Worm (Caenorhabditis elegans) whole organism, L4/young adult: ENCODE data around the gene fbxc-47.

ENCODE experiments used
- W03F9.2 ChIP-seq: fragments of 150-350 bp; optimal IDR thresholded peaks from 2 replicates; lab custom pipeline; 2014; ENCODE audit warnings: missing biosample characterization, missing genetic modification characterization
- dao-5 ChIP-seq: sonication (generic microtip); optimal IDR thresholded peaks from 2 replicates; lab custom pipeline; 2016; ENCODE audit warnings: missing genotype, missing genetic modification characterization, moderate library complexity, missing compliant biosample characterization
- him-1 ChIP-seq: sonication (generic microtip); optimal IDR thresholded peaks from 2 replicates; lab custom pipeline; 2016; ENCODE audit warnings: missing genotype, missing genetic modification reagents, missing genetic modification characterization, missing compliant biosample characterization

fbxc-47 gene

DNA sequence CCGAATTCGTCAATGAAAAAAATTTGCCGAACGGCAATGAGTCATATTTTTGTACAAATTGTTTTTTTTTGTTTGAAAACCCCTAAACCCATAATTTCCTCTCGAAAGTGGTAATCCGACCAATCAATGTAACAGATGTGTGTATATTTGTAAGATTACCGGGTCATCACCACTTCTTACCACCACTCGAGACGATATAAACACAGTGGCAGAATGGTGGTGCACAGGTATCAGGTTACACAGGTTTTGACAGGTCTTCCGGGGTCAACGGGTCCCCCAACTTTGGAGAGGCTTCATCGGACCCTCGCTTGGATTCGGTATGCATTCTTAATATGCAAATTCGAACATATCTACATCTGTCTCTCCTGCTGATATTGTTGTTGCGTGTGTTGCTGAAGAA is 33.4 kb downstream of the fbxc-47 start:
- TF ChIP-seq him-1 (tag; lab: Kevin White, UChicago) = no peak
- no peak for TF ChIP-seq W03F9.2

DNA sequence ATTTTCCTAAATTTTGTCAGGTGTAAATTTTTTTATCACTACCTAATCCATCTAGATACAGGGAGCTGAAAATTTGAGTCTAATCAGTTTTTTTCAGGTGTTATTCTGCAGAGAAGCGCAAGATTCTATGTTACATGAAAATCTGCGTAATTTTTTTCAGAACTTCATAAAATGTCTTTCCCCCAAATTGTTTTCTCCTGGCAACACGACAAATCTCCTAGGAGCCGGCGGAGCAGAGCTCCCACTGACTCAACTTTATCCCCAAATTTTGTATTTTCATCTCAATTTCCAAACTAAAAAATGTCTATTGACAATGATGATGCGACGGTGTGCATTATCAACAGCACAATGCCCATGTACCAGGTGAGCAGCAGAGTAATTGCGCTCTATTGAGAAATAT is 34.1 kb downstream of the fbxc-47 start, which contains the start of gene F28F9.2:
TSS of gene F28F9.2 (plus strand) at position 301 of the 400 bp plus-strand sequence.
- no peak for TF ChIP-seq him-1 (tag; lab: Kevin White, UChicago)
- no peak for TF ChIP-seq dao-5
- TF ChIP-seq W03F9.2 = no peak

ce11 chrIV:3840480-3840879 is 35.2 kb downstream of the fbxc-47 start:
- TF ChIP-seq him-1 (tag; lab: Kevin White, UChicago) = no peak
- no peak for TF ChIP-seq dao-5
- TF ChIP-seq W03F9.2 = no peak

ce11 chrIV:3841607-3842006 is 36.3 kb downstream of the fbxc-47 start:
- TF ChIP-seq dao-5 (no peak), W03F9.2 (no peak), him-1 (tag; lab: Kevin White, UChicago) (no peak)

- no peak for TF ChIP-seq him-1 (tag; lab: Kevin White, UChicago)
- TF ChIP-seq W03F9.2 = no peak
- TF ChIP-seq dao-5 = no peak
Measured at ce11 chrIV:3843019-3843527, 37.8 kb downstream of the fbxc-47 start.

DNA sequence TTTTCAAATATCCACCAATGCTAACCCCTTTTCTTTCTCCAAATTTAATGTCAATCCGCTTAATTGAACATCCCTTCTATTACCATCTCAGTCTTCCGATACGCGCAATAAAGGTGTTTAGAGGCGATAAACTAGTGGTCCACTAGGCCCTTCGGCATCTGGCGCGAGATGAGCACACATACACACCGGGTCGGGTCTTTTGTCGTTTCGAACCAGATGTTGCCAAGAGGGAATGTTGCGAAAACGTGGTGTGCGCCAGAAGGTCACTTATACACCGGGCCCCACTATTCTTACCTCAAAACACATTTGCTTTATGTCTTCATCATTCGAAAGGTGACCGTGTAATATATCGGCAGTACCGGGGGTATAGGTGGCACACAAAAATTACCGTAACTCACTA is 38.7 kb downstream of the fbxc-47 start:
- no peak for TF ChIP-seq W03F9.2
- TF ChIP-seq him-1 (tag; lab: Kevin White, UChicago) = no peak
- no peak for TF ChIP-seq dao-5

- TF ChIP-seq dao-5 (no peak), W03F9.2 (no peak), him-1 (tag; lab: Kevin White, UChicago) (no peak)
Measured at ce11 chrIV:3844584-3844983, 39.3 kb downstream of the fbxc-47 start.

- TF ChIP-seq dao-5 (no peak), him-1 (tag; lab: Kevin White, UChicago) (no peak), W03F9.2 (no peak)
Measured at ce11 chrIV:3847489-3847888, 42.2 kb downstream of the fbxc-47 start.

DNA sequence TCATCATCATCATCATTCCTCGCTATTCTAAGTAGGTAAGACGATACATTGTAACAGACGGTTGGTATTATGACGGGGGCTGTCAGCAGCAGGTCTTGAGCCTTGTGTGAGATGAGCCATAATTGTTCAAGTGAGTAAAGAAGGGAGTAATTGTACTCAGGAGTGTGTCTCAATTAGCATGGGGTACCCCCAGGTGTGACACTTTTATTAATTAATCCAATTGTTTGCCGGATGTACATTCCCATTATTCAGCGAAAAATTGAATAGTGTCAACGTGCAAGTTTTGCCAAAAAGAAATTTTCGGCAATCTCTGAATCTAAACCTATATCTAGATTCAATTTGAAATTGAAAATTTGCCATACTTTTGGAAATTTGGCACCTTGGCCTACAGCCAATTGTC is 43.7 kb downstream of the fbxc-47 start:
- TF ChIP-seq dao-5 (no peak), W03F9.2 (no peak), him-1 (tag; lab: Kevin White, UChicago) (no peak)

ce11 chrIV:3853557-3853956 is 48.2 kb downstream of the fbxc-47 start:
- no peak for TF ChIP-seq him-1 (tag; lab: Kevin White, UChicago)
- no peak for TF ChIP-seq W03F9.2
- TF ChIP-seq dao-5 = no peak

- TF ChIP-seq him-1 (tag; lab: Kevin White, UChicago) (no peak), dao-5 (no peak), W03F9.2 (no peak)
Measured at ce11 chrIV:3854606-3855005, 49.3 kb downstream of the fbxc-47 start.

ce11 chrIV:3855543-3855942 is 50.2 kb downstream of the fbxc-47 start, which contains the start of gene zag-1:
Gene zag-1, plus strand, starts transcription at chrIV:3855843.
- no peak for TF ChIP-seq him-1 (tag; lab: Kevin White, UChicago)
- TF ChIP-seq W03F9.2 = no peak
- no peak for TF ChIP-seq dao-5

DNA sequence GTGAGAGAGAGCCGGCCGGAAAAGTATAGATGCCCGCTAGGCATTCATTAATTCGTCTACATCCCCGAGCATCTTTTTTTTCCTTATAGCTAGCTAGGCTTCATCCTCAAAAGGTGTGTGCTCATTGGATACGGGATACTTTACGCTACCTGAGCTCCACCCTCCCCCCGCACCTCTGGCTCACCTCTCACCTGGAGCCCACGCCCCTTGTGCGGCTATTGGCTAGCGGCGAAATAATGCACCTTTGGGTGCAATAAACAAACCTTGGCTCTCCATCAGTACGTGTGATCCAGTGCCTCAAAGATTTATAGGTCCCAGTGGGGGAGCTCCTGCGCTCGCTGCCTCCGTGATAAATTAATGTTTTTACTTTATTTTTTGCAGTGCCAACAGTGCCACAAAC is 50.9 kb downstream of the fbxc-47 start:
- no peak for TF ChIP-seq dao-5
- TF ChIP-seq him-1 (tag; lab: Kevin White, UChicago) = no peak
- no peak for TF ChIP-seq W03F9.2
